Worm (Caenorhabditis elegans) whole organism, midembryonic: Measurements from ENCODE around the gene F52C6.4.

Source experiments
- T22C8.4 ChIP-seq: fragments of 200-800 bp; sonication (Bioruptor generic); IDR thresholded peaks from 2 replicates; pipeline ENCODE4 v1.3.6; 2022; ENCODE audit warnings: missing genetic modification characterization, missing compliant biosample characterization
- cog-1 ChIP-seq: sonication (generic microtip); optimal IDR thresholded peaks from 2 replicates; lab custom pipeline; 2016; ENCODE audit warnings: missing genetic modification characterization, missing compliant biosample characterization
- flt-1 ChIP-seq: fragments of 200-800 bp; sonication (Bioruptor generic); IDR thresholded peaks from 2 replicates; pipeline ENCODE4 v1.3.6; 2022; ENCODE audit warnings: missing genetic modification characterization, missing compliant biosample characterization
- klf-2 ChIP-seq: fragments of 200-800 bp; sonication (Bioruptor generic); conservative IDR thresholded peaks from 2 replicates; pipeline ENCODE4 v1.3.6; 2022; ENCODE audit warnings: missing genetic modification reagents, missing genetic modification characterization, missing compliant biosample characterization
- med-1 ChIP-seq: sonication (generic microtip); optimal IDR thresholded peaks from 2 replicates; lab custom pipeline; 2017; ENCODE audit warnings: missing genetic modification characterization, mild to moderate bottlenecking, missing compliant biosample characterization, antibody characterized with exemption, missing genetic modification reagents; ENCODE audit not compliant: insufficient read depth
- ref-1 ChIP-seq: fragments of 200-800 bp; sonication (Bioruptor generic); conservative IDR thresholded peaks from 2 replicates; pipeline ENCODE4 v1.3.6; 2022; ENCODE audit warnings: missing genetic modification reagents, missing genetic modification characterization, missing compliant biosample characterization
- tab-1 ChIP-seq: fragments of 200-800 bp; sonication (Bioruptor generic); IDR thresholded peaks from 2 replicates; pipeline ENCODE4 v1.3.6; 2022; ENCODE audit warnings: missing genetic modification characterization, missing compliant biosample characterization
- ztf-23 ChIP-seq: fragments of 200-800 bp; sonication (Bioruptor generic); IDR thresholded peaks from 2 replicates; pipeline ENCODE4 v1.3.6; 2022; ENCODE audit warnings: missing genetic modification reagents, missing genetic modification characterization, missing compliant biosample characterization
- ztf-29 ChIP-seq: fragments of 200-800 bp; sonication (Bioruptor generic); IDR thresholded peaks from 2 replicates; pipeline ENCODE4 v1.3.6; 2022; ENCODE audit warnings: missing genetic modification reagents, missing genetic modification characterization, missing compliant biosample characterization

The F52C6.4 gene

ce11 chrII:1922665-1923187 is at the start of gene F52C6.4, which contains the start of gene bath-2:
Gene F52C6.4, plus strand, starts transcription at chrII:1923137.
Gene bath-2, minus strand, starts transcription at chrII:1922765.
- TF ChIP-seq cog-1 (tag; lab: Kevin White, UChicago) = no peak
- no peak for TF ChIP-seq ztf-23 (GFP tag; lab: Robert Waterston, UW)
- no peak for TF ChIP-seq tab-1 (GFP tag; lab: Robert Waterston, UW)
- no peak for TF ChIP-seq flt-1 (GFP tag; lab: Robert Waterston, UW)

- TF ChIP-seq ref-1 (GFP tag; lab: Robert Waterston, UW) = no peak
- TF ChIP-seq tab-1 (GFP tag; lab: Robert Waterston, UW) = no peak
- TF ChIP-seq ztf-29 = no peak
- TF ChIP-seq T22C8.4 = no peak
- no peak for TF ChIP-seq cog-1 (tag; lab: Kevin White, UChicago)
- no peak for TF ChIP-seq flt-1 (GFP tag; lab: Robert Waterston, UW)
- no peak for TF ChIP-seq ztf-23 (GFP tag; lab: Robert Waterston, UW)
- TF ChIP-seq klf-2 = no peak
- TF ChIP-seq med-1 (GFP tag; lab: Kevin White, UChicago) = no peak
These were observed 47.3 kb upstream of the F52C6.4 start, which contains the start of gene math-13 for ce11 chrII:1875658-1876057. Gene math-13, plus strand, starts transcription at chrII:1875958.

ce11 chrII:1878663-1879062 is 44.3 kb upstream of the F52C6.4 start, which contains the start of gene math-16:
Gene math-16, minus strand, starts transcription at chrII:1878763.
- no peak for TF ChIP-seq cog-1 (tag; lab: Kevin White, UChicago)
- no peak for TF ChIP-seq tab-1 (GFP tag; lab: Robert Waterston, UW)
- no peak for TF ChIP-seq klf-2
- TF ChIP-seq ref-1 (GFP tag; lab: Robert Waterston, UW) = no peak
- TF ChIP-seq ztf-29 = no peak
- TF ChIP-seq T22C8.4 = no peak
- no peak for TF ChIP-seq med-1 (GFP tag; lab: Kevin White, UChicago)
- TF ChIP-seq ztf-23 (GFP tag; lab: Robert Waterston, UW) = no peak
- no peak for TF ChIP-seq flt-1 (GFP tag; lab: Robert Waterston, UW)

- no peak for TF ChIP-seq ref-1 (GFP tag; lab: Robert Waterston, UW)
- no peak for TF ChIP-seq T22C8.4
- TF ChIP-seq cog-1 (tag; lab: Kevin White, UChicago) = no peak
- no peak for TF ChIP-seq tab-1 (GFP tag; lab: Robert Waterston, UW)
- TF ChIP-seq med-1 (GFP tag; lab: Kevin White, UChicago) = no peak
- TF ChIP-seq flt-1 (GFP tag; lab: Robert Waterston, UW) = no peak
- TF ChIP-seq ztf-29 = no peak
- no peak for TF ChIP-seq klf-2
- TF ChIP-seq ztf-23 (GFP tag; lab: Robert Waterston, UW) = no peak
These were observed 40.2 kb upstream of the F52C6.4 start, which contains the start of gene math-5 for ce11 chrII:1882705-1883104. Gene math-5, minus strand, starts transcription at chrII:1882805.

ce11 chrII:1884635-1885034 is 38.3 kb upstream of the F52C6.4 start, which contains the start of gene math-6:
Gene math-6, minus strand, starts transcription at chrII:1884735.
- TF ChIP-seq klf-2 = no peak
- no peak for TF ChIP-seq cog-1 (tag; lab: Kevin White, UChicago)
- TF ChIP-seq T22C8.4 = no peak
- TF ChIP-seq med-1 (GFP tag; lab: Kevin White, UChicago) = no peak
- no peak for TF ChIP-seq tab-1 (GFP tag; lab: Robert Waterston, UW)
- no peak for TF ChIP-seq ztf-29
- TF ChIP-seq ztf-23 (GFP tag; lab: Robert Waterston, UW) = no peak
- no peak for TF ChIP-seq flt-1 (GFP tag; lab: Robert Waterston, UW)
- TF ChIP-seq ref-1 (GFP tag; lab: Robert Waterston, UW) = no peak

- TF ChIP-seq flt-1 (GFP tag; lab: Robert Waterston, UW) (no peak), med-1 (GFP tag; lab: Kevin White, UChicago) (no peak), T22C8.4 (no peak), cog-1 (tag; lab: Kevin White, UChicago) (no peak), ztf-23 (GFP tag; lab: Robert Waterston, UW) (no peak), ztf-29 (no peak), tab-1 (GFP tag; lab: Robert Waterston, UW) (no peak), ref-1 (GFP tag; lab: Robert Waterston, UW) (no peak), klf-2 (no peak)
These were observed 36.6 kb upstream of the F52C6.4 start, which contains the start of gene math-7 for ce11 chrII:1886379-1886778. Gene math-7, minus strand, starts transcription at chrII:1886479.

ce11 chrII:1889071-1889470 is 33.9 kb upstream of the F52C6.4 start, which contains the start of gene math-8:
Gene math-8, minus strand, starts transcription at chrII:1889171.
- TF ChIP-seq ref-1 (GFP tag; lab: Robert Waterston, UW) (no peak), tab-1 (GFP tag; lab: Robert Waterston, UW) (no peak), flt-1 (GFP tag; lab: Robert Waterston, UW) (no peak), T22C8.4 (no peak), ztf-29 (no peak), cog-1 (tag; lab: Kevin White, UChicago) (no peak), med-1 (GFP tag; lab: Kevin White, UChicago) (no peak), ztf-23 (GFP tag; lab: Robert Waterston, UW) (no peak)

ce11 chrII:1890682-1891081 is 32.3 kb upstream of the F52C6.4 start, which contains the start of gene math-9:
Gene math-9, minus strand, starts transcription at chrII:1890782.
- TF ChIP-seq med-1 (GFP tag; lab: Kevin White, UChicago) (no peak), klf-2 (no peak), cog-1 (tag; lab: Kevin White, UChicago) (no peak), T22C8.4 (no peak), ztf-29 (no peak), ref-1 (GFP tag; lab: Robert Waterston, UW) (no peak), flt-1 (GFP tag; lab: Robert Waterston, UW) (no peak), ztf-23 (GFP tag; lab: Robert Waterston, UW) (no peak), tab-1 (GFP tag; lab: Robert Waterston, UW) (no peak)

- TF ChIP-seq tab-1 (GFP tag; lab: Robert Waterston, UW) = no peak
These were observed 29.0 kb upstream of the F52C6.4 start, which contains the start of gene C16C4.1 for ce11 chrII:1893912-1894311. Gene C16C4.1, plus strand, starts transcription at chrII:1894212.
